Worm (Caenorhabditis elegans): ENCODE results near the gene C05G5.2.
A peak's percentile ranks its signal among the peaks of the same experiment; 100 is the strongest.

The C05G5.2 gene

ce11 chrX:14755847-14756246 lies 8.7 kb downstream of the C05G5.2 start:
- TF ChIP-seq lin-11 (tag; optimal IDR thresholded peaks at IDR 0.05) (no peak), fos-1 (tag; optimal IDR thresholded peaks at IDR 0.05) (peak; percentile 21)

DNA sequence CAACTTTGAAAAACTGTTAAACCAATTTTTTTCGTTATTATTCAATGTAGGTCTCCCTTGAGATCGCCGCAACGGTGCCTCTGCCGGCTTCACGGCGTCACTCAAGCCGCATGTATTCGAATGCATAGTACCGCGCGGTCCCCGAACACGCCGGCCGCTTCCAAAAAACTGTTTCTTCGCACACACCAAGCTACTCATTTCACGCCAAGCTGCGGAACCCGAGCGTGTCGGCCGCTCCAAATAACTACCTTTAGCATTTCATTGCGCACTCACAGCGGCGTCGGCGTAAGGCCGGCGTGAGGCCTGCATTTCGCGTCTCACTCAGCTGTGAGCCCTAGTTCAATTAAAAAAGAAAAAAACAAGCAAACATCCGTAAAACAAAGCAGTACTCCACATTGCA lies 9.5 kb downstream of the C05G5.2 start:
- TF ChIP-seq ceh-16 (tag; optimal IDR thresholded peaks at IDR 0.05), result no peak

ce11 chrX:14757641-14758220 lies 10.6 kb downstream of the C05G5.2 start:
- no peak for TF ChIP-seq nhr-23 (tag; optimal IDR thresholded peaks at IDR 0.05)
- no peak for TF ChIP-seq nhr-12 (tag; optimal IDR thresholded peaks at IDR 0.05)
- no peak for TF ChIP-seq ztf-1 (GFP tag; conservative IDR thresholded peaks at IDR 0.05)
- no peak for TF ChIP-seq lin-13 (GFP tag; optimal IDR thresholded peaks at IDR 0.05)

DNA sequence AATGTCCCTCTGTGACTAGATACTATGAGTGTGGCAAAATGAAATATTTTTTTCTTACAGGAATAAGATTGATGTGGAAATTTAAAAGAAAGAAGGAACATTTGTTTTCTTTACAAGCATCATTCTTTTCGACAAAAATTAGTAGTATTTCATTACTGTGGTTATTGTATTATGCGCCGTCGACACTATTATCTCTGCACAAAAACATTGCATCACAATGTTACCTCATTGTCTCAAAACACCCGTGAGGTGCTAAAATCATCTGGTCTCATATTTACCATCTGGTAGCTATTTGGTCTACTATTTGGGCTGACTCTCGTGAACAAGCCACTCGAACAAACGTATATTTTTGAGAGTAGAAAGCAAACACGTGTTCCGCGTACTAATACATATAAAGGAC lies 12.4 kb downstream of the C05G5.2 start:
- TF ChIP-seq alr-1 (tag; optimal IDR thresholded peaks at IDR 0.05) (no peak), lin-13 (GFP tag; optimal IDR thresholded peaks at IDR 0.05) (no peak), ztf-4 (tag; optimal IDR thresholded peaks at IDR 0.05) (no peak), ZK546.5 (tag; optimal IDR thresholded peaks at IDR 0.05) (no peak), crh-2 (tag; optimal IDR thresholded peaks at IDR 0.05) (no peak), skn-1 (tag; optimal IDR thresholded peaks at IDR 0.05) (no peak), mdl-1 (tag; optimal IDR thresholded peaks at IDR 0.05) (no peak), peb-1 (tag; optimal IDR thresholded peaks at IDR 0.05) (no peak), nhr-11 (tag; optimal IDR thresholded peaks at IDR 0.05) (no peak), elt-3 (tag; optimal IDR thresholded peaks at IDR 0.05) (no peak), ztf-11 (tag; optimal IDR thresholded peaks at IDR 0.05) (no peak)

DNA sequence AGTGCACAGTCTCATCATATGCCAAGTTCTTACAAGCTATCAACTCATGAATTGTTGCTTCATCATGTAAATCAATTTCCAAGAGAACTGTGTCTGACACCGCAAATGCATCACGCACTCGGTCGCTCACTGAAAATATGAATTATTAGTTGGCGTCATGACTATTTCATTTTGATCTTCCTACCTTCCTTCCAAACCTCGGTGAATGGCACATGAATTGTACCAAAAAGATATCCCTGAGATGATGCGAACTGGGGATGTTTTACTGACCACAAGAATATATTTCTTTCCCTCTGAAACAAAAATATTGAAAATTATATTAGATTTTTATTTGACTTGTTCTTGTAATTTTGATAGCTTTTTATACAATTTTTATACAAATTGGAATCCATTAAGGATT lies 13.1 kb downstream of the C05G5.2 start:
- TF ChIP-seq nhr-6 (tag; optimal IDR thresholded peaks at IDR 0.05) (no peak), dmd-4 (tag; optimal IDR thresholded peaks at IDR 0.05) (no peak), snpc-4 (tag; optimal IDR thresholded peaks at IDR 0.05) (no peak), lin-39 (tag; optimal IDR thresholded peaks at IDR 0.05) (no peak), lsy-2 (tag; optimal IDR thresholded peaks at IDR 0.05) (no peak), mbf-1 (tag; optimal IDR thresholded peaks at IDR 0.05) (no peak)

- no peak for TF ChIP-seq lin-39 (tag; optimal IDR thresholded peaks at IDR 0.05)
- TF ChIP-seq ztf-11 (tag; optimal IDR thresholded peaks at IDR 0.05), result no peak
- TF ChIP-seq unc-55 (GFP tag; optimal IDR thresholded peaks at IDR 0.05), result no peak
- TF ChIP-seq alr-1 (tag; optimal IDR thresholded peaks at IDR 0.05), result no peak
- TF ChIP-seq ztf-4 (tag; optimal IDR thresholded peaks at IDR 0.05), result no peak
- TF ChIP-seq crh-2 (tag; optimal IDR thresholded peaks at IDR 0.05), result no peak
- no peak for TF ChIP-seq egl-27 (tag; optimal IDR thresholded peaks at IDR 0.05)
- no peak for TF ChIP-seq ztf-1 (GFP tag; conservative IDR thresholded peaks at IDR 0.05)
- no peak for TF ChIP-seq skn-1 (tag; optimal IDR thresholded peaks at IDR 0.05)
Measured at ce11 chrX:14761021-14761420, 13.9 kb downstream of the C05G5.2 start, which contains the start of gene C05G5.5. C05G5.5 (minus strand) TSS chrX:14761121.

ce11 chrX:14767813-14768212 lies 20.7 kb downstream of the C05G5.2 start:
- TF ChIP-seq C34F6.9 (tag; optimal IDR thresholded peaks at IDR 0.05) (no peak), ama-1 (optimal IDR thresholded peaks at IDR 0.05) (no peak), ceh-82 (tag; optimal IDR thresholded peaks at IDR 0.05) (no peak), zag-1 (tag; optimal IDR thresholded peaks at IDR 0.05) (no peak), peb-1 (tag; optimal IDR thresholded peaks at IDR 0.05) (no peak), fos-1 (tag; optimal IDR thresholded peaks at IDR 0.05) (no peak), nhr-129 (tag; optimal IDR thresholded peaks at IDR 0.05) (no peak), egl-27 (tag; optimal IDR thresholded peaks at IDR 0.05) (no peak), sma-9 (GFP tag; optimal IDR thresholded peaks at IDR 0.05) (no peak), sma-9 (tag; optimal IDR thresholded peaks at IDR 0.05) (no peak), mab-5 (tag; optimal IDR thresholded peaks at IDR 0.05) (no peak), nhr-10 (tag; optimal IDR thresholded peaks at IDR 0.05) (no peak), mbf-1 (tag; optimal IDR thresholded peaks at IDR 0.05) (no peak)
